Fruit fly (Drosophila melanogaster) whole organism, pupa: Measurements from ENCODE around the gene Snr1.

Source experiments
- CG10348 ChIP-seq: fragments of 200-800 bp; sonication (Bioruptor generic); IDR thresholded peaks from 2 replicates; pipeline ENCODE4 v1.3.6; 2022; ENCODE audit warnings: missing biosample characterization, missing genetic modification characterization
- CG12605 ChIP-seq: fragments of 200-800 bp; sonication (Bioruptor generic); IDR thresholded peaks from 2 replicates; pipeline ENCODE4 v1.3.6; 2022; ENCODE audit warnings: missing biosample characterization, missing genetic modification characterization
- CG13204 ChIP-seq: fragments of 200-800 bp; sonication (Bioruptor generic); optimal IDR thresholded peaks from 2 replicates; lab custom pipeline; 2018; ENCODE audit warnings: missing biosample characterization, mild to moderate bottlenecking, missing genetic modification characterization, moderate library complexity
- CG14655 ChIP-seq: fragments of 200-800 bp; sonication (Bioruptor generic); optimal IDR thresholded peaks from 3 replicates; lab custom pipeline; 2017; ENCODE audit warnings: mild to moderate bottlenecking, missing biosample characterization, missing genetic modification reagents, missing genetic modification characterization
- CG15710 ChIP-seq: fragments of 200-800 bp; sonication (Bioruptor generic); optimal IDR thresholded peaks from 2 replicates; lab custom pipeline; 2018; ENCODE audit warnings: missing biosample characterization, mild to moderate bottlenecking, missing genetic modification characterization, moderate library complexity
- CG17806 ChIP-seq: fragments of 200-800 bp; sonication (Bioruptor generic); optimal IDR thresholded peaks from 2 replicates; lab custom pipeline; 2018; ENCODE audit warnings: missing biosample characterization, mild to moderate bottlenecking, missing genetic modification characterization, moderate library complexity
- CG32121 ChIP-seq: fragments of 200-800 bp; sonication (Bioruptor generic); IDR thresholded peaks from 2 replicates; pipeline ENCODE4 v1.3.6; 2022; ENCODE audit warnings: missing biosample characterization, missing genetic modification characterization
- CG34367 ChIP-seq: fragments of 200-800 bp; sonication (Bioruptor generic); optimal IDR thresholded peaks from 2 replicates; lab custom pipeline; 2018; ENCODE audit warnings: missing biosample characterization, mild to moderate bottlenecking, missing genetic modification characterization
- CG4496 ChIP-seq: fragments of 200-800 bp; sonication (Bioruptor generic); IDR thresholded peaks from 3 replicates; pipeline ENCODE4 v1.3.6; 2022; ENCODE audit warnings: missing biosample characterization, missing genetic modification characterization
- CG8159 ChIP-seq: fragments of 200-800 bp; sonication (Bioruptor generic); optimal IDR thresholded peaks from 3 replicates; lab custom pipeline; 2018; ENCODE audit warnings: missing biosample characterization, mild to moderate bottlenecking, missing genetic modification characterization, moderate library complexity
- CG8301 ChIP-seq: fragments of 200-800 bp; sonication (Bioruptor generic); optimal IDR thresholded peaks from 2 replicates; lab custom pipeline; 2018; ENCODE audit warnings: missing biosample characterization, mild to moderate bottlenecking, missing genetic modification characterization
- CG9948 ChIP-seq: fragments of 200-800 bp; sonication (Bioruptor generic); optimal IDR thresholded peaks from 2 replicates; lab custom pipeline; 2018; ENCODE audit warnings: missing biosample characterization, mild to moderate bottlenecking, missing genetic modification characterization, moderate library complexity
- D1 ChIP-seq: fragments of 200-800 bp; sonication (Bioruptor generic); optimal IDR thresholded peaks from 2 replicates; lab custom pipeline; 2018; ENCODE audit warnings: missing biosample characterization, mild to moderate bottlenecking, missing genetic modification characterization, moderate library complexity
- EcR ChIP-seq: fragments of 200-800 bp; sonication (Bioruptor generic); optimal IDR thresholded peaks from 3 replicates; lab custom pipeline; 2019; ENCODE audit warnings: missing biosample characterization, missing genetic modification characterization, mild to moderate bottlenecking, moderate library complexity, missing genetic modification reagents
- Ets98B ChIP-seq: fragments of 200-800 bp; sonication (Bioruptor generic); IDR thresholded peaks from 2 replicates; pipeline ENCODE4 v1.3.6; 2022; ENCODE audit warnings: missing biosample characterization, missing genetic modification characterization
- Pif1A ChIP-seq: fragments of 200-800 bp; sonication (Bioruptor generic); optimal IDR thresholded peaks from 3 replicates; lab custom pipeline; 2016; ENCODE audit warnings: missing biosample characterization, missing genetic modification characterization
- Pif1B ChIP-seq: fragments of 200-800 bp; sonication (Bioruptor generic); optimal IDR thresholded peaks from 3 replicates; lab custom pipeline; 2016; ENCODE audit warnings: missing biosample characterization, missing genetic modification characterization
- Snoo ChIP-seq: fragments of 200-800 bp; sonication (Bioruptor generic); optimal IDR thresholded peaks from 3 replicates; lab custom pipeline; 2017; ENCODE audit warnings: missing biosample characterization, mild to moderate bottlenecking, missing genetic modification characterization, inconsistent platforms
- fd96Ca ChIP-seq: fragments of 200-800 bp; sonication (Bioruptor generic); IDR thresholded peaks from 3 replicates; pipeline ENCODE4 v1.3.6; 2022; ENCODE audit warnings: missing biosample characterization, missing genetic modification characterization
- gl ChIP-seq: fragments of 200-800 bp; sonication (Bioruptor generic); optimal IDR thresholded peaks from 2 replicates; lab custom pipeline; 2018; ENCODE audit warnings: missing biosample characterization, mild to moderate bottlenecking, missing genetic modification characterization
- rn ChIP-seq: fragments of 200-800 bp; sonication (Bioruptor generic); IDR thresholded peaks from 2 replicates; pipeline ENCODE4 v1.3.6; 2022; ENCODE audit warnings: missing biosample characterization, missing genetic modification characterization

The Snr1 gene

DNA sequence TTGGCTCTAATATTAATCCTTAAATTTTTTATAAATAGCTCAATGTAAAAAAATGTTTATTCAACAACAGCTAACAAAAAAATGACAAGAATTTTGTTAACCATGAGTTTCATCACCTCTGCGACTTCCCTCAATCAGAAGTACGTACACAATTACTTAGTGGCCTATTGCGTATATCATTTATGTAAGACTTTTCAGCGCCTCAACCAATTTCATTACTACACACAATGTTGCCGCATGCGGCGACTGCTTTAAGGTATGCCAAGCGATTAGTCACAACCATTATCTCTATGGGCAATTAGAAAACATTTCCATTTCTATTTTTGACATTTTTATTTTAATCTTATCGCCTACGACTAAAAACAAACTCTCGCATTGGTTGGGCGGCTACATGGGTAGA is 12.1 kb upstream of the Snr1 start:
- no peak for TF ChIP-seq CG34367 (tag; lab: Kevin White, UChicago)
- no peak for TF ChIP-seq rn (GFP tag; lab: Robert Waterston, UW)
- TF ChIP-seq CG32121 (GFP tag; lab: Robert Waterston, UW), result no peak
- no peak for TF ChIP-seq CG4496
- no peak for TF ChIP-seq fd96Ca
- TF ChIP-seq D1, result no peak
- TF ChIP-seq Ets98B (GFP tag; lab: Robert Waterston, UW), result no peak
- no peak for TF ChIP-seq CG17806 (tag; lab: Kevin White, UChicago)

DNA sequence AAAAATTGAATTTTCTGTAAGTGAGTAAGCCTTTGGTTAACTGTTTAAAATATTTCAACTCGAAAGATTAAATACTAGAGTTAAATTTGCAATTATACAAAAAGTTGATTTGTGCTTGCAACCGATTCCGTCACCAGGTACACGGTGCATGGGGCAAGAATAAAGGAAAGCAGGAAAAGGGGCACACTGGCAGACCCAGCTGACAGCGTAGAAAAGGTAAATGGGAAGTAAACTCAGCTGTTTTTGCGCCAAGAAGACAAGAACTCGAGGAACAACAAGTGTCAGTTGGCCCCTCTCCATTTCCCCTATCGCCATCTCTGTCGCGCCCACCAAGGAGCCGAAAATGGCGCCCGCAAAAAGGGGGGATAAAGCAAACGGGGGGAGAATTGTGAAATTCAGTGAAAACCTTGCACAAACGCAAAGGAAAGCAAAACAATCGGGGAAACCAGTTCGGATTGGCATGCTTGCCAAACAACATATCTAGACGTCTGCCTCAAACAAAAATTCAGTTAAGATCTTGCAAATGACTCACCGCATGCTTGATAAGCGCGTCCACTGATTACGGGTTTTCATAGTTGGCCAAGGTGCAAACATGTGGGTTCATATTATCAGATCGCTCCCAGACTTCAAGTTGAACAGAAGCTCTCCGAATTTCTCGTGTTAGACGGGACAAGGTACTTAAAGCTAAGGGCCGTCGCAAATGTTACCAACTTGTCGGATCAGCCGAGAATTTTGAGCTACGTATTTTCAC is 7.4 kb upstream of the Snr1 start:
- TF ChIP-seq CG13204 (no peak), CG8159 (peak; percentile 16), CG8301 (tag; lab: Kevin White, UChicago) (no peak), Pif1A (GFP tag; lab: Kevin White, UChicago) (no peak), Pif1B (GFP tag; lab: Kevin White, UChicago) (no peak), fd96Ca (no peak), CG32121 (GFP tag; lab: Robert Waterston, UW) (no peak), CG34367 (tag; lab: Kevin White, UChicago) (no peak), D1 (no peak), gl (tag; lab: Kevin White, UChicago) (no peak), EcR (GFP tag; lab: Kevin White, UChicago) (no peak), CG15710 (tag; lab: Kevin White, UChicago) (no peak), CG17806 (tag; lab: Kevin White, UChicago) (no peak), Snoo (tag; lab: Kevin White, UChicago) (no peak), CG12605 (peak; percentile 92)

DNA sequence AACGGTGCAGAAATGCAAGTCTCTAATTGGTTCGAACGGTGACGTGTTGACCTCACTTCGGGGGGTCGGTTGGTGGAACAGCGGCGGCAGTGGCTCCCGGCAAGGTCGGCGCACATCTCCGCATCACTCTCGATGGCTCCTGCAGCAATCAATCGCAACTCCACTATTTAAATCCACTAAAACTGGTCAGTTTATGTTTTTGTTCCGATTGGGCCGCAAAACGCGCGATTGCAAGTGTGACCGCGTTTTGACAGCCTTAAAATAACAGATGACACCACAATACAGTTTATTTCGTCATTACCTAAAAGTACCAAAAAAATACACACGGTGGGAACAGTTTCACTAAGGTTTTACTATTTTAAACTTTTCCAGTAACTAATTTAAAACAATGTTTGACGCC is 6.2 kb upstream of the Snr1 start, which contains the start of gene PEK:
PEK (minus strand) TSS at position 273 of the 400 bp plus-strand sequence.
- TF ChIP-seq CG32121 (GFP tag; lab: Robert Waterston, UW) (no peak), D1 (no peak), CG14655 (no peak), fd96Ca (no peak), CG10348 (GFP tag; lab: Robert Waterston, UW) (no peak), CG8159 (no peak), CG8301 (tag; lab: Kevin White, UChicago) (no peak), Snoo (tag; lab: Kevin White, UChicago) (no peak), CG13204 (no peak), Pif1B (GFP tag; lab: Kevin White, UChicago) (no peak), Pif1A (GFP tag; lab: Kevin White, UChicago) (no peak), CG9948 (tag; lab: Kevin White, UChicago) (no peak), CG17806 (tag; lab: Kevin White, UChicago) (no peak), CG12605 (no peak), CG34367 (tag; lab: Kevin White, UChicago) (no peak)

DNA sequence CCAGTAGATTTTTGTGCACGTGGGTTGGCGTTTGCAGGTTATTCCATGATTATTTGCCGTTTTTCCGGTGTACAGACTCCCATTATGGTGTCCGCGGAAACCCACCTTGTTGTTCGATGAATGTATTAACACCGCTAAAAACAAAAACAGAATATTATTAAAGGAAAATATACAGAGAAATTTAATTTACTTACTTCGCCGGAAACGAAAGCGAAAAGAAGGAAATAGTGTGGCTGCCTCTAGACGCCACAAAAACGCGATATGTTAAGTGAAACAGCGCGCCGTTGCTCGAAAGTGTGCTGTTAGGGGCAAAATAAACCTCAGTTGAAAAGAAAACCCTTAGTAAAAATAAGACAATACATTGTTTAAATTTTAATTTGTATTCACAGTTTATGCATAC is 3.9 kb upstream of the Snr1 start, which contains the start of gene RpL35A:
RpL35A (minus strand) TSS at position 227 of the 400 bp plus-strand sequence.
- TF ChIP-seq CG14655 (no peak), Ets98B (GFP tag; lab: Robert Waterston, UW) (no peak), gl (tag; lab: Kevin White, UChicago) (peak; percentile 18), CG4496 (peak; percentile 76), CG13204 (no peak), CG34367 (tag; lab: Kevin White, UChicago) (peak; percentile 69), EcR (GFP tag; lab: Kevin White, UChicago) (no peak), D1 (no peak), CG12605 (peak; percentile 73), CG17806 (tag; lab: Kevin White, UChicago) (peak; percentile 28), Pif1B (GFP tag; lab: Kevin White, UChicago) (no peak), Pif1A (GFP tag; lab: Kevin White, UChicago) (no peak), CG32121 (GFP tag; lab: Robert Waterston, UW) (no peak), CG9948 (tag; lab: Kevin White, UChicago) (no peak), CG10348 (GFP tag; lab: Robert Waterston, UW) (no peak), fd96Ca (no peak), CG8159 (peak; percentile 32), CG15710 (tag; lab: Kevin White, UChicago) (peak; percentile 33), Snoo (tag; lab: Kevin White, UChicago) (peak; percentile 82), rn (GFP tag; lab: Robert Waterston, UW) (no peak), CG8301 (tag; lab: Kevin White, UChicago) (peak; percentile 10)

DNA sequence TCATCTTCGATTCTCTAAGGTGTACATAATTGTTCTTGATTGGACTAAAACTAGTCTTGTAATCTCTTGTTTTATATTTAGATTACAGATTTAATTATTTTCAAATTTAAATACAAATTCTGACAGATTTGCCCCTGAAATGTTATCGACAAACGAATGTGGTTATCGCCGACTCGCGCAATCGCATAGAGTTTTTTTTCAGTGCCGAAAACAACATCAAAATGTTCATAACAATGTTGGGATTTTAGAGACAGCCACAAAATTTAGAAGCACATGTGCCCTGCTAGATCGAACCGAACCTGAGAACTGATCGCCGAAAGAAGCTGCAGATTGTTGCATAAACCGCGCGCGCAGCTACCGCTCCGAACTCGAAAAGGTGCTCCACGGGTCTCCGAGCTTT is 3.1 kb upstream of the Snr1 start, which contains the start of gene POLDIP2:
POLDIP2 (plus strand) TSS at position 160 of the 400 bp plus-strand sequence.
- TF ChIP-seq CG10348 (GFP tag; lab: Robert Waterston, UW), result no peak

DNA sequence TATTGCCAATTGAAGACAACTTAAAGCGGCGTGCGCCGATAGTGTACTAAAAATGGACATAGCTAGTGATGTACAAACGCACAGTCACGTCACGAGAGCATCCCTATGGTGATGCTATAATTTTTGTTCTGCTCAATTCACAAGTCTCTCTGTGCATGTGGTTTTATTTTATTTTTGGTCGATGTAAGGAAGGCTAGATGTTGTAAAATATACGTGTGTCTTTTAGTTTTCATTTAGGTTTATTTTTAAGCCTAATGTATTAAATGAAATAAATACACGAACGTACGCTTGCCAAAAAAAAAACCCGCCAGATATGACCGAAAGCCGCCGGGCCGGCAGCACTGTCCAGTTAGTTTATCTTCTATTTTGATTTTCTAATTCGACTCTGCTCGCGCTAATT is 3.8 kb downstream of the Snr1 start, which contains the start of the genes CG45100, HDAC3 and Hcs:
CG45100 (minus strand) TSS at position 50 of the 400 bp plus-strand sequence.
HDAC3 (minus strand) TSS at position 50 of the 400 bp plus-strand sequence.
Hcs (plus strand) TSS at position 349 of the 400 bp plus-strand sequence.
- no peak for TF ChIP-seq CG12605
- TF ChIP-seq rn (GFP tag; lab: Robert Waterston, UW), result no peak
- TF ChIP-seq Pif1A (GFP tag; lab: Kevin White, UChicago), result no peak
- no peak for TF ChIP-seq gl (tag; lab: Kevin White, UChicago)
- TF ChIP-seq fd96Ca, result 0 out of 3 replicates have a peak, but pooled peaks have one; percentile 15
- no peak for TF ChIP-seq EcR (GFP tag; lab: Kevin White, UChicago)
- no peak for TF ChIP-seq CG34367 (tag; lab: Kevin White, UChicago)
- no peak for TF ChIP-seq CG17806 (tag; lab: Kevin White, UChicago)
- no peak for TF ChIP-seq CG14655
- peak; percentile 19 for TF ChIP-seq CG15710 (tag; lab: Kevin White, UChicago)
